Worm (Caenorhabditis elegans) whole organism, young adult: ENCODE measurements around the gene ZK1127.12.

Experiments used
- Y79H2A.3 ChIP-seq: fragments of 200-800 bp; sonication (Bioruptor generic); conservative IDR thresholded peaks from 2 replicates; pipeline ENCODE4 v1.3.6; 2022; ENCODE audit warnings: missing genetic modification reagents, missing genetic modification characterization, missing compliant biosample characterization
- hlh-12 ChIP-seq: sonication (generic microtip); optimal IDR thresholded peaks from 2 replicates; lab custom pipeline; 2016; ENCODE audit warnings: missing genetic modification characterization, missing compliant biosample characterization
- mel-28 ChIP-seq: sonication (generic microtip); optimal IDR thresholded peaks from 2 replicates; lab custom pipeline; 2016; ENCODE audit warnings: borderline replicate concordance, mild to moderate bottlenecking, missing genetic modification characterization, missing compliant biosample characterization
- unc-62 ChIP-seq: fragments of 150-350 bp; optimal IDR thresholded peaks from 2 replicates; lab custom pipeline; 2014; ENCODE audit warnings: missing biosample characterization, missing genetic modification reagents, missing genetic modification characterization

DNA sequence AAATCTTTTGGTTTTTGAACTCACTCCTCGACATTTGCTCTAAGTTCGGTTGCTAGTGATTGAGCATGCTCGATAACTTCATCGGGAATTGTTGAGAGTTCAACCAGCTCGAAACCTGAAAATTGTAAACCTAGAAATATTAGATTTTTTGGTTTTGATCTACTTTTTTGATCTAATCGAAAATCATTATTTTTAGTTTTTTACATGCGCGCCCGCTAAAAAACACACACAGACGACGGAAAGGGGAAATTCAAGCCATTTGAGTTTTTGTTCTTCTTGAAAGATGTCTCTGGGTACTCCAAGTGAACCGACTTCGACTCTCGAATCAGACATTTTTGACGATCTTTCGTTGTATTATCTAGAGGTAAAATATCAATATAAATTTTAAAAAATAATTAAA is 13.5 kb downstream of the ZK1127.12 start, which contains the start of gene nos-2:
- TF ChIP-seq unc-62 (GFP tag; lab: Kevin White, UChicago), result no peak
- TF ChIP-seq hlh-12 (tag; lab: Kevin White, UChicago), result no peak
- no peak for TF ChIP-seq Y79H2A.3
- TF ChIP-seq mel-28 (tag; lab: Kevin White, UChicago), result no peak
